Worm (Caenorhabditis elegans): ENCODE measurements around the gene rgs-5.

Gene rgs-5

DNA sequence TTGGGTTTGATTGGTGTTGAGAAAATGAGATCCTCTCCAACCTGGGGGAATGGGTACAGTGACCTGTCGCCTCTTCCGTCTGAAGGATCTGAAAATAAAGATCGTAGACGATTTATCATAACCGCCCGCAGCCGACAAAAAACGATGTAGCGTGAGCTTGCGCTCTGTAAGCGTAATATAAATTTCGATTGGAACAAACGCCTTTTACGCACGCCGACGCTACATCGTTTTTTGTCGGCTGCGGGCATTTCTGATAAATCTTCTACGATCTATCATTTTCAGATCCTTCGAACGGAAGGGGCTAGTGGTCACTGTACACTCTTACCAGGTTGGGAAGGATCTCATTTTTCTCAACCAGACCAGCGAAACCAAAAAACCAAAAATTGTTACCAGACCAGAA, 50.0 kb downstream of the rgs-5 start:
- no peak for TF ChIP-seq ztf-18 (tag; optimal IDR thresholded peaks at IDR 0.05)
- TF ChIP-seq snpc-1.1 (tag; optimal IDR thresholded peaks at IDR 0.05; ENCODE audit: insufficient read depth): peak; percentile 70
- no peak for TF ChIP-seq bed-1 (GFP tag; IDR thresholded peaks at IDR 0.05)
- no peak for TF ChIP-seq atf-7 (tag; optimal IDR thresholded peaks at IDR 0.05)
- TF ChIP-seq ZK185.1 (tag; optimal IDR thresholded peaks at IDR 0.05; ENCODE audit: poor library complexity, severe bottlenecking): no peak
- no peak for TF ChIP-seq F57A8.1 (GFP tag; optimal IDR thresholded peaks at IDR 0.05)
- no peak for TF ChIP-seq F23B12.7 (tag; optimal IDR thresholded peaks at IDR 0.05; ENCODE audit: insufficient read depth)
- no peak for TF ChIP-seq snpc-4 (GFP tag; optimal IDR thresholded peaks at IDR 0.05)
- TF ChIP-seq snpc-4 (tag; optimal IDR thresholded peaks at IDR 0.05): peak in 3 of 4 experiments; percentile 70 to 90 (median 90)
- TF ChIP-seq Y67H2A.10 (GFP tag; conservative IDR thresholded peaks at IDR 0.05): no peak
- TF ChIP-seq hsf-1 (GFP tag; IDR thresholded peaks at IDR 0.05): no peak
- no peak for TF ChIP-seq ccch-3 (GFP tag; optimal IDR thresholded peaks at IDR 0.05)
- no peak for TF ChIP-seq B0019.2 (GFP tag; conservative IDR thresholded peaks at IDR 0.05)
- no peak for TF ChIP-seq lin-26 (GFP tag; IDR thresholded peaks at IDR 0.05)

ce11 chrIII:5750503-5750902, 52.1 kb downstream of the rgs-5 start:
- TF ChIP-seq lin-54 (GFP tag; optimal IDR thresholded peaks at IDR 0.05) (no peak), F22D6.2 (tag; optimal IDR thresholded peaks at IDR 0.05) (no peak), F49E8.2 (tag; optimal IDR thresholded peaks at IDR 0.05; ENCODE audit: insufficient read depth) (no peak), lsy-27 (tag; optimal IDR thresholded peaks at IDR 0.05; ENCODE audit: borderline replicate concordance, insufficient read depth) (no peak), F37B4.10 (GFP tag; IDR thresholded peaks at IDR 0.05) (no peak), lsl-1 (GFP tag; optimal IDR thresholded peaks at IDR 0.05) (no peak), ceh-91 (GFP tag; IDR thresholded peaks at IDR 0.05) (no peak), him-1 (tag; optimal IDR thresholded peaks at IDR 0.05) (no peak), gei-17 (GFP tag; optimal IDR thresholded peaks at IDR 0.05) (no peak), let-607 (tag; optimal IDR thresholded peaks at IDR 0.05) (no peak), ztf-28 (GFP tag; IDR thresholded peaks at IDR 0.05) (no peak), ceh-79 (tag; optimal IDR thresholded peaks at IDR 0.05) (no peak), egl-18 (GFP tag; IDR thresholded peaks at IDR 0.05) (no peak)
